Fruit fly (Drosophila melanogaster): ENCODE data around the gene Nplp4.

Nplp4 gene

dm6 chr2L:2038956-2039263 lies 30.7 kb downstream of the Nplp4 start:
- no peak for TF ChIP-seq fd96Ca (GFP tag; IDR thresholded peaks at IDR 0.05)
- no peak for TF ChIP-seq CG12605 (GFP tag; IDR thresholded peaks at IDR 0.05)
- TF ChIP-seq D1 (tag; optimal IDR thresholded peaks at IDR 0.05) = no peak
- no peak for TF ChIP-seq CG8159 (tag; optimal IDR thresholded peaks at IDR 0.05)
- TF ChIP-seq CG17806 (tag; optimal IDR thresholded peaks at IDR 0.05) = no peak
- TF ChIP-seq CG15710 (tag; optimal IDR thresholded peaks at IDR 0.05) = no peak
- no peak for TF ChIP-seq EcR (GFP tag; optimal IDR thresholded peaks at IDR 0.05)
- no peak for TF ChIP-seq Ets98B (GFP tag; IDR thresholded peaks at IDR 0.05)
- TF ChIP-seq CG9948 (tag; optimal IDR thresholded peaks at IDR 0.05) = no peak
- no peak for TF ChIP-seq rn (GFP tag; IDR thresholded peaks at IDR 0.05)
- no peak for TF ChIP-seq gl (tag; optimal IDR thresholded peaks at IDR 0.05)
- no peak for TF ChIP-seq Pif1A (GFP tag; optimal IDR thresholded peaks at IDR 0.05)
- no peak for TF ChIP-seq CG14655 (GFP tag; optimal IDR thresholded peaks at IDR 0.05)
- no peak for TF ChIP-seq CG13204 (GFP tag; optimal IDR thresholded peaks at IDR 0.05)
- no peak for TF ChIP-seq Pif1B (GFP tag; optimal IDR thresholded peaks at IDR 0.05)
- TF ChIP-seq CG4496 (GFP tag; IDR thresholded peaks at IDR 0.05) = no peak
- TF ChIP-seq CG32121 (GFP tag; IDR thresholded peaks at IDR 0.05) = no peak
- no peak for TF ChIP-seq CG8301 (tag; optimal IDR thresholded peaks at IDR 0.05)
- no peak for TF ChIP-seq CG34367 (tag; optimal IDR thresholded peaks at IDR 0.05)
- no peak for TF ChIP-seq Snoo (tag; optimal IDR thresholded peaks at IDR 0.05)

dm6 chr2L:2039458-2039857 lies 31.2 kb downstream of the Nplp4 start:
- no peak for TF ChIP-seq rn (GFP tag; IDR thresholded peaks at IDR 0.05)
- TF ChIP-seq CG15710 (tag; optimal IDR thresholded peaks at IDR 0.05) = no peak
- TF ChIP-seq CG4496 (GFP tag; IDR thresholded peaks at IDR 0.05) = no peak
- TF ChIP-seq CG13204 (GFP tag; optimal IDR thresholded peaks at IDR 0.05) = no peak
- TF ChIP-seq CG10348 (GFP tag; IDR thresholded peaks at IDR 0.05) = no peak
- no peak for TF ChIP-seq CG34367 (tag; optimal IDR thresholded peaks at IDR 0.05)

dm6 chr2L:2042072-2042471 lies 33.9 kb downstream of the Nplp4 start:
- no peak for TF ChIP-seq gl (tag; optimal IDR thresholded peaks at IDR 0.05)
- peak; percentile 66 for TF ChIP-seq EcR (GFP tag; optimal IDR thresholded peaks at IDR 0.05)

dm6 chr2L:2044826-2045225 lies 36.6 kb downstream of the Nplp4 start:
- TF ChIP-seq CG12605 (GFP tag; IDR thresholded peaks at IDR 0.05) (no peak), Snoo (tag; optimal IDR thresholded peaks at IDR 0.05) (no peak), CG9948 (tag; optimal IDR thresholded peaks at IDR 0.05) (no peak), fd96Ca (GFP tag; IDR thresholded peaks at IDR 0.05) (no peak), CG15710 (tag; optimal IDR thresholded peaks at IDR 0.05) (no peak), CG8159 (tag; optimal IDR thresholded peaks at IDR 0.05) (no peak), CG14655 (GFP tag; optimal IDR thresholded peaks at IDR 0.05) (no peak)

- no peak for TF ChIP-seq Pif1B (GFP tag; optimal IDR thresholded peaks at IDR 0.05)
- no peak for TF ChIP-seq CG8159 (tag; optimal IDR thresholded peaks at IDR 0.05)
- TF ChIP-seq fd96Ca (GFP tag; IDR thresholded peaks at IDR 0.05) = no peak
- no peak for TF ChIP-seq rn (GFP tag; IDR thresholded peaks at IDR 0.05)
- TF ChIP-seq EcR (GFP tag; optimal IDR thresholded peaks at IDR 0.05) = no peak
- no peak for TF ChIP-seq CG13204 (GFP tag; optimal IDR thresholded peaks at IDR 0.05)
- TF ChIP-seq Ets98B (GFP tag; IDR thresholded peaks at IDR 0.05) = no peak
Observed at dm6 chr2L:2045265-2045664, 37.1 kb downstream of the Nplp4 start, which contains the start of gene Kebab. Gene Kebab (plus strand): TSS chr2L:2045494.

dm6 chr2L:2054289-2054688 lies 46.1 kb downstream of the Nplp4 start, which contains the start of gene Or22c:
Gene Or22c (plus strand): TSS chr2L:2054589.
- no peak for TF ChIP-seq CG9948 (tag; optimal IDR thresholded peaks at IDR 0.05)
- no peak for TF ChIP-seq Ets98B (GFP tag; IDR thresholded peaks at IDR 0.05)
- TF ChIP-seq D1 (tag; optimal IDR thresholded peaks at IDR 0.05) = no peak
- TF ChIP-seq CG34367 (tag; optimal IDR thresholded peaks at IDR 0.05) = no peak
- no peak for TF ChIP-seq Pif1B (GFP tag; optimal IDR thresholded peaks at IDR 0.05)
- no peak for TF ChIP-seq CG4496 (GFP tag; IDR thresholded peaks at IDR 0.05)
- no peak for TF ChIP-seq fd96Ca (GFP tag; IDR thresholded peaks at IDR 0.05)
- no peak for TF ChIP-seq CG8159 (tag; optimal IDR thresholded peaks at IDR 0.05)
- TF ChIP-seq gl (tag; optimal IDR thresholded peaks at IDR 0.05) = no peak
- no peak for TF ChIP-seq CG12605 (GFP tag; IDR thresholded peaks at IDR 0.05)
- TF ChIP-seq CG17806 (tag; optimal IDR thresholded peaks at IDR 0.05) = no peak
- TF ChIP-seq EcR (GFP tag; optimal IDR thresholded peaks at IDR 0.05) = no peak
- no peak for TF ChIP-seq CG15710 (tag; optimal IDR thresholded peaks at IDR 0.05)
- TF ChIP-seq Snoo (tag; optimal IDR thresholded peaks at IDR 0.05) = no peak
- TF ChIP-seq rn (GFP tag; IDR thresholded peaks at IDR 0.05) = no peak
- TF ChIP-seq CG10348 (GFP tag; IDR thresholded peaks at IDR 0.05) = no peak
- no peak for TF ChIP-seq CG13204 (GFP tag; optimal IDR thresholded peaks at IDR 0.05)
- TF ChIP-seq CG14655 (GFP tag; optimal IDR thresholded peaks at IDR 0.05) = no peak
- TF ChIP-seq Pif1A (GFP tag; optimal IDR thresholded peaks at IDR 0.05) = no peak
- TF ChIP-seq CG8301 (tag; optimal IDR thresholded peaks at IDR 0.05) = no peak

Measured in whole organism, pupa.